Worm (Caenorhabditis elegans): ENCODE results near the gene pmpl-1.

The pmpl-1 gene

DNA sequence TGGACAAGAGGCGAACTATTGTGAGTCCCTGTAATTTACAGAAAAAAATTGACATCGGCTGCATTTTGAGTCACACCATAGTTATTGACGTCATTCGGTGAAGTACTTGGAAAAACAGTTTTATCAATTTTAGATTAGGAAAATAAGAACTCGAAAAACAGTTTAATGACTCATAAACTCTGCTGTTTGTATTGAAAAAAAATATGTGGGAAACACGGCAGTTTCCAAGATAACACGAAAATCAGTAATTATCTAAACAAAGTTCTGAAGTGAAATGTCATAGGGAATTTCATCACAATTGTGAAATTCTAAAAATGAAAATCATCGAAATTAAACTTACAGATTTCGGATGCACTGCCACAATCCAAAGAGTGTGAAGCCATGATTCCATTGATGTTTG, 27.0 kb downstream of the pmpl-1 start:
- TF ChIP-seq tlp-1 (tag; optimal IDR thresholded peaks at IDR 0.05) = no peak
- TF ChIP-seq sox-4 (tag; optimal IDR thresholded peaks at IDR 0.05) = no peak

DNA sequence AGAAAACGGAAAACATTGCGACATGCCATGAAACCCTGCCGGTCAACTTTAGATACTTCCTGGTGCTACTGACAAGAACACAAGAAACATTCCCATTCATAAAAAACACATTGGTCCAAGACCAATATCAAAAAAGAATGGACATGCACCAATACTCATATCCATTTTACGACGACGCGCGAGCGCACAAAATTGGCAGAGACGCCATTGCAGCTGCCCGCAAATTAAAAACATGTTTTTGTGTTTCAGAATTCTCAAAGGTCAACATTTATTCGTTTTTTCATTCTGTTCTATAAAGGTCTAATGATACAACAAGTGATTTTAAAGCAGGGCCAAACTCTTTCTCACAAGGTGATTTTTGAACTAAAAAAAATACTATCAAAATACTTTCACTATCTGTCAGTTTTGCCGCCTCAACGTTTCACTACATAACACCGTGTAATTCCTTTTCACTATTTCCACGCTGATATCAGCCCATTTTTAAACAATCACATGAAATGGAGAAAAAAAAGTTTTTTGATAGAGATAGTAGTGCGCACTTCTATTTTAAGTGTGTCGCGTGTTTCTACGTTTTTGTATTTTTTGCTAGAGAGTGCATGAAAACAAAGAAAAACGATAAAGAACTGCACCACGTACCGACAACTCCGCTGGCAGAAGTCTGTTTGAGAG, 31.2 kb downstream of the pmpl-1 start:
- no peak for TF ChIP-seq unc-98 (GFP tag; IDR thresholded peaks at IDR 0.05)
- TF ChIP-seq unc-62 (GFP tag; optimal IDR thresholded peaks at IDR 0.05) = no peak
- peak; percentile 41 for TF ChIP-seq lin-14 (GFP tag; optimal IDR thresholded peaks at IDR 0.05)
- TF ChIP-seq ztf-4 (tag; optimal IDR thresholded peaks at IDR 0.05) = no peak
- no peak for TF ChIP-seq pax-3 (tag; optimal IDR thresholded peaks at IDR 0.05)
- TF ChIP-seq grh-1 (GFP tag; IDR thresholded peaks at IDR 0.05) = no peak
- no peak for TF ChIP-seq efl-1 (optimal IDR thresholded peaks at IDR 0.05)
- no peak for TF ChIP-seq efl-1 (GFP tag; optimal IDR thresholded peaks at IDR 0.05 in 1 of 2)
- no peak for TF ChIP-seq jun-1 (tag; optimal IDR thresholded peaks at IDR 0.05)
- no peak for TF ChIP-seq egl-27 (tag; optimal IDR thresholded peaks at IDR 0.05)
- no peak for TF ChIP-seq lin-39 (tag; optimal IDR thresholded peaks at IDR 0.05)
- TF ChIP-seq nhr-85 (tag) = peak; percentile 40
- no peak for TF ChIP-seq nhr-77 (tag; optimal IDR thresholded peaks at IDR 0.05)
- no peak for TF ChIP-seq vab-15 (tag; optimal IDR thresholded peaks at IDR 0.05)
- no peak for TF ChIP-seq ceh-90 (tag; optimal IDR thresholded peaks at IDR 0.05)
- TF ChIP-seq irx-1 (tag; optimal IDR thresholded peaks at IDR 0.05) = no peak
- TF ChIP-seq nhr-20 (tag; optimal IDR thresholded peaks at IDR 0.05) = peak; percentile 43
- no peak for TF ChIP-seq alr-1 (tag; optimal IDR thresholded peaks at IDR 0.05; ENCODE audit: borderline replicate concordance)
- no peak for TF ChIP-seq snpc-4 (tag; optimal IDR thresholded peaks at IDR 0.05)
- TF ChIP-seq nhr-12 (tag; optimal IDR thresholded peaks at IDR 0.05) = no peak
- no peak for TF ChIP-seq rnt-1 (tag; optimal IDR thresholded peaks at IDR 0.05)
- TF ChIP-seq dsc-1 (tag; optimal IDR thresholded peaks at IDR 0.05) = peak; percentile 90
- TF ChIP-seq swsn-7 (tag; optimal IDR thresholded peaks at IDR 0.05) = no peak
- no peak for TF ChIP-seq mep-1 (tag; optimal IDR thresholded peaks at IDR 0.05)
- TF ChIP-seq tbx-2 (tag; optimal IDR thresholded peaks at IDR 0.05) = no peak
- no peak for TF ChIP-seq Y116A8C.19 (tag; optimal IDR thresholded peaks at IDR 0.05; ENCODE audit: borderline replicate concordance)
- TF ChIP-seq lin-35 (GFP tag; optimal IDR thresholded peaks at IDR 0.05) = peak in 1 of 2 experiments; percentile 39
- TF ChIP-seq aha-1 (tag; optimal IDR thresholded peaks at IDR 0.05) = no peak
- TF ChIP-seq nhr-90 (tag; optimal IDR thresholded peaks at IDR 0.05; ENCODE audit: poor library complexity) = peak; percentile 6
- TF ChIP-seq nhr-71 (tag; optimal IDR thresholded peaks at IDR 0.05) = peak; percentile 53
- TF ChIP-seq unc-30 (tag; optimal IDR thresholded peaks at IDR 0.05) = no peak
- TF ChIP-seq ceh-63 (GFP tag; optimal IDR thresholded peaks at IDR 0.05) = no peak
- no peak for TF ChIP-seq ceh-88 (GFP tag; IDR thresholded peaks at IDR 0.05)
- TF ChIP-seq sptf-1 (tag; optimal IDR thresholded peaks at IDR 0.05) = no peak
- no peak for TF ChIP-seq xbp-1 (tag; optimal IDR thresholded peaks at IDR 0.05)
- peak; percentile 40 for TF ChIP-seq fkh-4 (tag; optimal IDR thresholded peaks at IDR 0.05; ENCODE audit: borderline replicate concordance)
- no peak for TF ChIP-seq zip-4 (GFP tag; optimal IDR thresholded peaks at IDR 0.05)
- TF ChIP-seq ama-1 (optimal IDR thresholded peaks at IDR 0.05) = no peak
- no peak for TF ChIP-seq fkh-8 (tag; optimal IDR thresholded peaks at IDR 0.05)
- TF ChIP-seq mab-9 (GFP tag; IDR thresholded peaks at IDR 0.05) = no peak
- no peak for TF ChIP-seq ets-5 (GFP tag; IDR thresholded peaks at IDR 0.05)
- TF ChIP-seq zag-1 (tag; optimal IDR thresholded peaks at IDR 0.05) = no peak
- peak in 1 of 2 experiments; percentile 35 for TF ChIP-seq mdl-1 (tag; optimal IDR thresholded peaks at IDR 0.05)
- no peak for TF ChIP-seq C04F5.9 (tag; optimal IDR thresholded peaks at IDR 0.05)
- no peak for TF ChIP-seq nhr-237 (tag; optimal IDR thresholded peaks at IDR 0.05)
- peak; percentile 32 for TF ChIP-seq snu-23 (GFP tag; optimal IDR thresholded peaks at IDR 0.05)
- TF ChIP-seq hlh-17 (GFP tag; optimal IDR thresholded peaks at IDR 0.05; ENCODE audit: borderline replicate concordance) = no peak
- TF ChIP-seq dpl-1 (GFP tag; optimal IDR thresholded peaks at IDR 0.05) = no peak
- TF ChIP-seq efl-3 (GFP tag; optimal IDR thresholded peaks at IDR 0.05) = no peak
